Worm (Caenorhabditis elegans): Measurements from ENCODE around the gene Y38E10A.24.

ce11 chrII:12673311-12673710, 5.5 kb upstream of the Y38E10A.24 start:
- TF ChIP-seq tab-1 (GFP tag; IDR thresholded peaks at IDR 0.05) = no peak
- no peak for TF ChIP-seq flt-1 (GFP tag; IDR thresholded peaks at IDR 0.05)
- no peak for TF ChIP-seq cog-1 (tag; optimal IDR thresholded peaks at IDR 0.05)
- no peak for TF ChIP-seq klf-2 (GFP tag; conservative IDR thresholded peaks at IDR 0.05)

Measured in whole organism, midembryonic.